In the genomic region with DNA sequence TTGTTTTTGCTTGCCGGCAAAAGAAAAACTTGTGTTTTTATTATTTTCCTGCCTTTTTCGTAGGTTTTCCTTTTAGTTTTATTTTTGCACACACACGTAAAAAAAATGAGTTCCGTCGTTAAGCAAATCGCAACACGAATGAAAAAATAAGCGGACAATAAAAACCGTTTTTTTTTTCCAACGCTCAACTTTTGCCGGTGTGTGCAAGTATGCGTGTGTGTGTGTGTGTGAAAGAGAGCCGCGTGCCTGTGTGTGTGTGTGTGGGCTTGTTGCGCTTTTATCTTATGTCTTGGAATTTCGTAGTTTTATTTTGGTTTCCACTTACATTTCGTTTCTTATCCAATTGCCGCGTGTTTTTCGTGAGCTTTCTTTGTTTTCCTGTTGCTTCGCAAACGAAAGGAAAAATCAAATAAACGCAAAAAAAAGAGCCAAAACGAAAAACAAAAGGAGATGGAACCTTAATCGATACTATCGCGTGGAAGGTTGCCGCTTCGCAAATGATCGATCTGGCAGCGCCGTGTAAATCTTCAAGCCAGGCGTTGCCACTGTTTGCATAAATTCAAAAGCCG, we compare ENCODE assay signal across 5 fruit fly cellular contexts.
A peak's percentile ranks its signal among the peaks of the same experiment; 100 is the strongest.
TF ChIP-seq lines count a peak whose summit lies in the region.

A gene (minus strand): TSS at position 474 of the 569 bp plus-strand sequence.

- TF ChIP-seq CTCF in whole organism, embryonic (GFP tag; optimal IDR thresholded peaks at IDR 0.05; lab: Kevin White, UChicago), result no peak

TF ChIP-seq in whole organism, adult, 20 proteins besides CTCF, POLR2A, EP300 and RAD21 (continues in another document):
- TF ChIP-seq CG11617 (GFP tag; optimal IDR thresholded peaks at IDR 0.05; lab: Kevin White, UChicago), result peak; percentile 64
- TF ChIP-seq CG7045 (GFP tag; optimal IDR thresholded peaks at IDR 0.05; lab: Kevin White, UChicago), result no peak
- TF ChIP-seq CG14711 (tag; optimal IDR thresholded peaks at IDR 0.05; lab: Kevin White, UChicago), result peak; percentile 54
- peak; percentile 81 for TF ChIP-seq kay (GFP tag; lab: Kevin White, UChicago; ENCODE audit: borderline replicate concordance)
- TF ChIP-seq bab1 (GFP tag; optimal IDR thresholded peaks at IDR 0.05; lab: Kevin White, UChicago), result peak; percentile 70
- TF ChIP-seq cic (GFP tag; optimal IDR thresholded peaks at IDR 0.05; lab: Kevin White, UChicago), result peak; percentile 64
- peak; percentile 88 for TF ChIP-seq tj (GFP tag; optimal IDR thresholded peaks at IDR 0.05; lab: Kevin White, UChicago)
- TF ChIP-seq CG33017 (tag; optimal IDR thresholded peaks at IDR 0.05; lab: Kevin White, UChicago), result no peak
- TF ChIP-seq cnc (optimal IDR thresholded peaks at IDR 0.05; lab: Kevin White, UChicago), result no peak
- TF ChIP-seq CG5204 (GFP tag; optimal IDR thresholded peaks at IDR 0.05; lab: Kevin White, UChicago), result peak; percentile 50
- TF ChIP-seq toe (GFP tag; optimal IDR thresholded peaks at IDR 0.05; lab: Kevin White, UChicago), result peak; percentile 72
- TF ChIP-seq ovo (GFP tag; optimal IDR thresholded peaks at IDR 0.05; lab: Kevin White, UChicago), result peak; percentile 79
- TF ChIP-seq Crg-1 (GFP tag; optimal IDR thresholded peaks at IDR 0.05; lab: Kevin White, UChicago), result peak; percentile 65
- TF ChIP-seq Mnt (GFP tag; optimal IDR thresholded peaks at IDR 0.05; lab: Kevin White, UChicago), result peak; percentile 65
- TF ChIP-seq CG12768 (GFP tag; optimal IDR thresholded peaks at IDR 0.05; lab: Kevin White, UChicago), result peak; percentile 16
- peak; percentile 56 for TF ChIP-seq CG7101 (tag; optimal IDR thresholded peaks at IDR 0.05; lab: Kevin White, UChicago)

TF ChIP-seq in whole organism, embryonic, 481 proteins besides CTCF, POLR2A, EP300 and RAD21 (continues in another document):
- peak; percentile 47 for TF ChIP-seq CG15514 (GFP tag; optimal IDR thresholded peaks at IDR 0.05; lab: Kevin White, UChicago)
- TF ChIP-seq sna (GFP tag; IDR thresholded peaks at IDR 0.05; lab: Robert Waterston, UW; ENCODE audit: partially characterized antibody), result peak; percentile 68; the same call in 1 of the 2 replicates
- no peak for TF ChIP-seq hkb (optimal IDR thresholded peaks at IDR 0.05; lab: Kevin White, UChicago)
- no peak for TF ChIP-seq hkb (GFP tag; IDR thresholded peaks at IDR 0.05; lab: Robert Waterston, UW)
- TF ChIP-seq slp2 (GFP tag; optimal IDR thresholded peaks at IDR 0.05; lab: Kevin White, UChicago), result peak; percentile 31
- peak; percentile 93 for TF ChIP-seq cg (GFP tag; optimal IDR thresholded peaks at IDR 0.05; lab: Kevin White, UChicago)
- peak; percentile 10; the same call in 1 of the 2 replicates for TF ChIP-seq danr (GFP tag; IDR thresholded peaks at IDR 0.05; lab: Robert Waterston, UW)
- TF ChIP-seq usp (GFP tag; optimal IDR thresholded peaks at IDR 0.05; lab: Kevin White, UChicago), result no peak
- 0 out of 2 replicates have a peak, but pooled peaks have one; percentile 24 for TF ChIP-seq CG14667 (GFP tag; IDR thresholded peaks at IDR 0.05; lab: Robert Waterston, UW)
- peak; percentile 71 for TF ChIP-seq CG4282 (GFP tag; optimal IDR thresholded peaks at IDR 0.05; lab: Kevin White, UChicago)
- peak; percentile 30 for TF ChIP-seq Chrac-16 (GFP tag; optimal IDR thresholded peaks at IDR 0.05; lab: Kevin White, UChicago)
- TF ChIP-seq odd (GFP tag; optimal IDR thresholded peaks at IDR 0.05; lab: Kevin White, UChicago), result no peak
- TF ChIP-seq Camta (GFP tag; optimal IDR thresholded peaks at IDR 0.05; lab: Kevin White, UChicago), result peak; percentile 54
- no peak for TF ChIP-seq ttk (GFP tag; IDR thresholded peaks at IDR 0.05; lab: Robert Waterston, UW)
- TF ChIP-seq CG15479 (GFP tag; optimal IDR thresholded peaks at IDR 0.05; lab: Kevin White, UChicago), result peak; percentile 6
- TF ChIP-seq CG7928 (GFP tag; optimal IDR thresholded peaks at IDR 0.05; lab: Kevin White, UChicago), result no peak

TF ChIP-seq in whole organism, prepupa, 60 proteins besides CTCF, POLR2A, EP300 and RAD21 (continues in another document):
- TF ChIP-seq CG7368 (GFP tag; optimal IDR thresholded peaks at IDR 0.05; lab: Kevin White, UChicago), result no peak
- peak; percentile 44 for TF ChIP-seq acj6 (GFP tag; optimal IDR thresholded peaks at IDR 0.05; lab: Kevin White, UChicago)
- peak; percentile 49 for TF ChIP-seq Sox14 (GFP tag; optimal IDR thresholded peaks at IDR 0.05; lab: Kevin White, UChicago)
- TF ChIP-seq CG6276 (GFP tag; optimal IDR thresholded peaks at IDR 0.05; lab: Kevin White, UChicago), result peak; percentile 85
- TF ChIP-seq Eip75B (GFP tag; optimal IDR thresholded peaks at IDR 0.05; lab: Kevin White, UChicago), result peak; percentile 28
- TF ChIP-seq CG11902 (GFP tag; optimal IDR thresholded peaks at IDR 0.05; lab: Kevin White, UChicago), result peak; percentile 22
- TF ChIP-seq CG10669 (GFP tag; optimal IDR thresholded peaks at IDR 0.05; lab: Kevin White, UChicago), result peak; percentile 33
- TF ChIP-seq Ets21C (GFP tag; optimal IDR thresholded peaks at IDR 0.05; lab: Kevin White, UChicago), result peak; percentile 35
- no peak for TF ChIP-seq Gug (GFP tag; IDR thresholded peaks at IDR 0.05; lab: Robert Waterston, UW)
- TF ChIP-seq CG6808 (GFP tag; optimal IDR thresholded peaks at IDR 0.05; lab: Kevin White, UChicago), result peak; percentile 71
- peak; percentile 4 for TF ChIP-seq CG11762 (GFP tag; optimal IDR thresholded peaks at IDR 0.05; lab: Kevin White, UChicago; ENCODE audit: insufficient read depth)
- no peak for TF ChIP-seq fd85E (GFP tag; optimal IDR thresholded peaks at IDR 0.05; lab: Kevin White, UChicago)
- TF ChIP-seq Lpt (GFP tag; optimal IDR thresholded peaks at IDR 0.05; lab: Kevin White, UChicago), result peak; percentile 63
- peak; percentile 59 for TF ChIP-seq Smox (GFP tag; optimal IDR thresholded peaks at IDR 0.05; lab: Kevin White, UChicago)
- TF ChIP-seq fd59A (GFP tag; optimal IDR thresholded peaks at IDR 0.05; lab: Kevin White, UChicago), result peak; percentile 36
- peak; percentile 44 for TF ChIP-seq net (GFP tag; optimal IDR thresholded peaks at IDR 0.05; lab: Kevin White, UChicago)
- TF ChIP-seq topi (GFP tag; optimal IDR thresholded peaks at IDR 0.05; lab: Kevin White, UChicago), result peak; percentile 47
- peak; percentile 60 for TF ChIP-seq CG3919 (GFP tag; optimal IDR thresholded peaks at IDR 0.05; lab: Kevin White, UChicago)

TF ChIP-seq in whole organism, pupa, 21 proteins besides CTCF, POLR2A, EP300 and RAD21 (continues in another document):
- peak; percentile 65 for TF ChIP-seq CG13204 (GFP tag; optimal IDR thresholded peaks at IDR 0.05; lab: Kevin White, UChicago)
- TF ChIP-seq CG10348 (GFP tag; IDR thresholded peaks at IDR 0.05; lab: Robert Waterston, UW), result no peak
- 0 out of 3 replicates have a peak, but pooled peaks have one; percentile 51 for TF ChIP-seq fd96Ca (GFP tag; IDR thresholded peaks at IDR 0.05; lab: Robert Waterston, UW)
- TF ChIP-seq EcR (GFP tag; optimal IDR thresholded peaks at IDR 0.05; lab: Kevin White, UChicago), result peak; percentile 32
- TF ChIP-seq gl (tag; optimal IDR thresholded peaks at IDR 0.05; lab: Kevin White, UChicago), result peak; percentile 64
- peak; percentile 40 for TF ChIP-seq Ets98B (GFP tag; IDR thresholded peaks at IDR 0.05; lab: Robert Waterston, UW)
- peak; percentile 39 for TF ChIP-seq CG17806 (tag; optimal IDR thresholded peaks at IDR 0.05; lab: Kevin White, UChicago)
- peak; percentile 70 for TF ChIP-seq CG4496 (GFP tag; IDR thresholded peaks at IDR 0.05; lab: Robert Waterston, UW)
- TF ChIP-seq CG8159 (tag; optimal IDR thresholded peaks at IDR 0.05; lab: Kevin White, UChicago), result peak; percentile 57
- peak; percentile 48 for TF ChIP-seq CG9948 (tag; optimal IDR thresholded peaks at IDR 0.05; lab: Kevin White, UChicago)
- TF ChIP-seq Pif1A (GFP tag; optimal IDR thresholded peaks at IDR 0.05; lab: Kevin White, UChicago), result peak; percentile 70
- TF ChIP-seq CG12605 (GFP tag; IDR thresholded peaks at IDR 0.05; lab: Robert Waterston, UW), result peak; percentile 77
- peak; percentile 62 for TF ChIP-seq CG8301 (tag; optimal IDR thresholded peaks at IDR 0.05; lab: Kevin White, UChicago)
- TF ChIP-seq CG14655 (GFP tag; optimal IDR thresholded peaks at IDR 0.05; lab: Kevin White, UChicago), result peak; percentile 76
- TF ChIP-seq CG32121 (GFP tag; IDR thresholded peaks at IDR 0.05; lab: Robert Waterston, UW), result peak; percentile 82
- TF ChIP-seq CG15710 (tag; optimal IDR thresholded peaks at IDR 0.05; lab: Kevin White, UChicago), result peak; percentile 55
- peak; percentile 62 for TF ChIP-seq CG34367 (tag; optimal IDR thresholded peaks at IDR 0.05; lab: Kevin White, UChicago)
- TF ChIP-seq rn (GFP tag; IDR thresholded peaks at IDR 0.05; lab: Robert Waterston, UW), result peak; percentile 35
- peak; percentile 51 for TF ChIP-seq Pif1B (GFP tag; optimal IDR thresholded peaks at IDR 0.05; lab: Kevin White, UChicago)

TF ChIP-seq in whole organism, wandering third instar larva, 38 proteins besides CTCF, POLR2A, EP300 and RAD21 (continues in another document):
- peak; percentile 66 for TF ChIP-seq Dfd (GFP tag; optimal IDR thresholded peaks at IDR 0.05; lab: Kevin White, UChicago)
- no peak for TF ChIP-seq Vsx2 (GFP tag; optimal IDR thresholded peaks at IDR 0.05; lab: Kevin White, UChicago; ENCODE audit: partially characterized antibody)
- TF ChIP-seq Hr83 (GFP tag; optimal IDR thresholded peaks at IDR 0.05; lab: Kevin White, UChicago; ENCODE audit: poor library complexity, severe bottlenecking), result peak; percentile 90
- peak; percentile 50 for TF ChIP-seq HLH106 (tag; optimal IDR thresholded peaks at IDR 0.05; lab: Kevin White, UChicago)
- peak; percentile 68 for TF ChIP-seq rgr (GFP tag; optimal IDR thresholded peaks at IDR 0.05; lab: Kevin White, UChicago)
- TF ChIP-seq brk (GFP tag; optimal IDR thresholded peaks at IDR 0.05; lab: Kevin White, UChicago), result no peak
- TF ChIP-seq lola (GFP tag; optimal IDR thresholded peaks at IDR 0.05; lab: Kevin White, UChicago), result no peak
- TF ChIP-seq Dif (GFP tag; optimal IDR thresholded peaks at IDR 0.05; lab: Kevin White, UChicago; ENCODE audit: partially characterized antibody), result no peak
- no peak for TF ChIP-seq Myc (optimal IDR thresholded peaks at IDR 0.05; lab: Kevin White, UChicago)
- TF ChIP-seq dsf (GFP tag; optimal IDR thresholded peaks at IDR 0.05; lab: Kevin White, UChicago; ENCODE audit: borderline replicate concordance), result peak; percentile 0
- TF ChIP-seq Sp1 (GFP tag; optimal IDR thresholded peaks at IDR 0.05; lab: Kevin White, UChicago), result peak; percentile 31
- peak; percentile 65 for TF ChIP-seq h (GFP tag; optimal IDR thresholded peaks at IDR 0.05; lab: Kevin White, UChicago)
- peak; percentile 72 for TF ChIP-seq jim (GFP tag; optimal IDR thresholded peaks at IDR 0.05; lab: Kevin White, UChicago)
- TF ChIP-seq Hnf4 (GFP tag; optimal IDR thresholded peaks at IDR 0.05; lab: Kevin White, UChicago), result peak; percentile 76
- TF ChIP-seq CrebA (GFP tag; optimal IDR thresholded peaks at IDR 0.05; lab: Kevin White, UChicago; ENCODE audit: borderline replicate concordance), result no peak
- peak; percentile 51 for TF ChIP-seq ey (GFP tag; optimal IDR thresholded peaks at IDR 0.05; lab: Kevin White, UChicago)
- TF ChIP-seq sage (GFP tag; optimal IDR thresholded peaks at IDR 0.05; lab: Kevin White, UChicago), result no peak
- TF ChIP-seq woc (GFP tag; optimal IDR thresholded peaks at IDR 0.05; lab: Kevin White, UChicago), result no peak
- no peak for TF ChIP-seq N (GFP tag; optimal IDR thresholded peaks at IDR 0.05; lab: Kevin White, UChicago)
- no peak for TF ChIP-seq Hr78 (GFP tag; optimal IDR thresholded peaks at IDR 0.05; lab: Kevin White, UChicago)
